Worm (Caenorhabditis elegans): ENCODE results near the gene vit-5.

vit-5 gene

DNA sequence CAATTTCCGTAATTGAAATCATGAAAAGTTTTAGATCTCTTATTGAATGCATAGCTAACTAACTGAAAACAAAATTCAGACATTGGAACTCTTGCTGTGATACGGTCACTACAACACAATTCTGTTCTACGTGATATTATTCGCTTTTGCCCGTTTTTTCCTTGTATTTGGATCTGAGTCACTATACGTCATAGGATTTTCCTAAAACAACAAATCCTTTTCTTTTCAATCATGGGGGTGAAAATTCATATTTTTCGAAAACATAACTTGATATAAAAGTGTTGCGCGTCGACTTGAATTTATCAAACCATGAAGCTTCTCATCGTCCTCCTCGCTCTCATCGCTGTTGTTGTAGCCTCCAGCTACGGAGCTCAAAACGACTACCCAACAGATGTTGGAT is 42.7 kb downstream of the vit-5 start, which contains the start of gene ZK813.1:
ZK813.1 (plus strand) TSS at position 301 of the 400 bp plus-strand sequence.
- TF ChIP-seq hlh-8 (tag; optimal IDR thresholded peaks at IDR 0.05) (no peak), ceh-18 (tag; optimal IDR thresholded peaks at IDR 0.05) (no peak), dmd-4 (tag; optimal IDR thresholded peaks at IDR 0.05; ENCODE audit: borderline replicate concordance) (no peak), ztf-16 (tag; optimal IDR thresholded peaks at IDR 0.05) (no peak), zip-5 (tag; optimal IDR thresholded peaks at IDR 0.05) (no peak), tbx-2 (tag; optimal IDR thresholded peaks at IDR 0.05) (no peak), tbx-7 (tag; optimal IDR thresholded peaks at IDR 0.05) (no peak), rnt-1 (tag; optimal IDR thresholded peaks at IDR 0.05) (no peak), sox-4 (tag; optimal IDR thresholded peaks at IDR 0.05) (no peak), nfya-1 (tag; optimal IDR thresholded peaks at IDR 0.05) (no peak), ceh-24 (tag; optimal IDR thresholded peaks at IDR 0.05) (no peak), ahr-1 (tag; optimal IDR thresholded peaks at IDR 0.05) (no peak), pha-2 (tag; optimal IDR thresholded peaks at IDR 0.05) (no peak), unc-42 (tag; optimal IDR thresholded peaks at IDR 0.05) (no peak), ceh-31 (tag; optimal IDR thresholded peaks at IDR 0.05) (no peak), madf-2 (tag; optimal IDR thresholded peaks at IDR 0.05) (no peak), unc-55 (GFP tag; optimal IDR thresholded peaks at IDR 0.05) (no peak), fax-1 (tag; optimal IDR thresholded peaks at IDR 0.05) (no peak), ets-4 (tag; optimal IDR thresholded peaks at IDR 0.05) (no peak)

ce11 chrX:3451122-3451521 is 47.9 kb downstream of the vit-5 start, which contains the start of gene ZK813.5:
Gene ZK813.5 (minus strand): TSS chrX:3451222.
- no peak for TF ChIP-seq ceh-31 (tag; optimal IDR thresholded peaks at IDR 0.05)
- TF ChIP-seq nfya-1 (tag; optimal IDR thresholded peaks at IDR 0.05), result no peak
- no peak for TF ChIP-seq ceh-22 (tag; optimal IDR thresholded peaks at IDR 0.05)
- no peak for TF ChIP-seq ceh-48 (tag; optimal IDR thresholded peaks at IDR 0.05)
- no peak for TF ChIP-seq madf-2 (tag; optimal IDR thresholded peaks at IDR 0.05)
- no peak for TF ChIP-seq pha-4 (tag; optimal IDR thresholded peaks at IDR 0.05)
- TF ChIP-seq K02D7.2 (tag; optimal IDR thresholded peaks at IDR 0.05), result no peak
- no peak for TF ChIP-seq ceh-34 (tag; optimal IDR thresholded peaks at IDR 0.05)
- TF ChIP-seq lim-6 (tag; optimal IDR thresholded peaks at IDR 0.05), result no peak
- no peak for TF ChIP-seq hlh-6 (tag; optimal IDR thresholded peaks at IDR 0.05)
- TF ChIP-seq ref-2 (tag; optimal IDR thresholded peaks at IDR 0.05), result no peak
- TF ChIP-seq tbx-2 (tag; optimal IDR thresholded peaks at IDR 0.05), result no peak
- no peak for TF ChIP-seq sox-4 (tag; optimal IDR thresholded peaks at IDR 0.05)
- TF ChIP-seq dmd-4 (tag; optimal IDR thresholded peaks at IDR 0.05; ENCODE audit: borderline replicate concordance), result no peak
- TF ChIP-seq fkh-6 (tag; optimal IDR thresholded peaks at IDR 0.05), result no peak
- TF ChIP-seq tbx-7 (tag; optimal IDR thresholded peaks at IDR 0.05), result no peak
- TF ChIP-seq ceh-9 (tag; optimal IDR thresholded peaks at IDR 0.05), result no peak
- no peak for TF ChIP-seq pros-1 (tag; optimal IDR thresholded peaks at IDR 0.05)

DNA sequence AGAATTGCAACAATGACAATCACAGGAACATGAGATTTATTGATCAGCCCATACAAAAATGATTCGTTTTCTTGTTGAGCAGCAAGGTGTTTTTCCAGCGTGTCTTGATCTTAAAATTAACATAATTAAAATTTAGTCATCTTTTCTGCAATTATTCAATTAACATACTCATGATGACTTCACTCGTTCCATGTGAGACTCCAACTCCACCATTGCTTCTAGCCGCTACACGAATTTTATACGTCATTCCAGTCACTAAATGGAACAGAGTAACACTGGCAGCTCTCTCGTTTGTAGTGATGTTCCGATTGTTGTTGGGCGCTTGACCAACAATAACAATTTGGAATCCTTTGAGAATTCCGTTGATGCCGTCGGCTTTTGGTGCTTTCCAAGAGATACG is 50.6 kb downstream of the vit-5 start:
- TF ChIP-seq gmeb-2 (tag; optimal IDR thresholded peaks at IDR 0.05), result no peak
- no peak for TF ChIP-seq pha-4 (tag; optimal IDR thresholded peaks at IDR 0.05)
- TF ChIP-seq syd-9 (tag; optimal IDR thresholded peaks at IDR 0.05), result no peak
- TF ChIP-seq unc-42 (tag; optimal IDR thresholded peaks at IDR 0.05), result no peak
- TF ChIP-seq hlh-30 (tag; optimal IDR thresholded peaks at IDR 0.05; ENCODE audit: insufficient read depth), result no peak

DNA sequence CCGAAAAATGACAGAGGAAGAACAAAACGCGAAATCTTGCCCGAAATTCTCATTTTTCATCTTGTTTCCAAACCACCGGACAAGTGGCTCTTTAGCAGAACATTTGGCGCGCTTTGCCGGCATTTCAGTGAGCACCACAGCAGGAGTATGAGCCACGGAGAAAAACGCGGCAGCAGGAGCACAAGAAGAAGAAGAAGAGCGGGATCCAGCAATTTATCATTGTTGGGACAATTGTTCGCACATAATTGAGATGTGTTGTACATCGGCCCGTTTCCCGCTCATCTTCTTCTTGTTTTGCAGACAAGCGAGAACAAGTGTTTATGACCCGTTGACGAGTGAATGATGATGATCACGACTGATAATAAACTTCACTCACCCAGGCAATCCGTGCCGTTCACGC is 52.3 kb downstream of the vit-5 start:
- no peak for TF ChIP-seq ceh-31 (tag; optimal IDR thresholded peaks at IDR 0.05)
- no peak for TF ChIP-seq pag-3 (tag; optimal IDR thresholded peaks at IDR 0.05; ENCODE audit: borderline replicate concordance)
- TF ChIP-seq K02D7.2 (tag; optimal IDR thresholded peaks at IDR 0.05), result no peak
- no peak for TF ChIP-seq ceh-24 (tag; optimal IDR thresholded peaks at IDR 0.05)
- peak; percentile 74 for TF ChIP-seq rnt-1 (tag; optimal IDR thresholded peaks at IDR 0.05)
- peak; percentile 27 for TF ChIP-seq tbx-2 (tag; optimal IDR thresholded peaks at IDR 0.05)
- no peak for TF ChIP-seq ceh-14 (tag; optimal IDR thresholded peaks at IDR 0.05)
- TF ChIP-seq unc-55 (GFP tag; optimal IDR thresholded peaks at IDR 0.05), result peak; percentile 88
- peak; percentile 40 for TF ChIP-seq ceh-18 (tag; optimal IDR thresholded peaks at IDR 0.05)
- TF ChIP-seq fkh-10 (GFP tag; optimal IDR thresholded peaks at IDR 0.05), result no peak
- no peak for TF ChIP-seq ahr-1 (tag; optimal IDR thresholded peaks at IDR 0.05)
